Fruit fly (Drosophila melanogaster) S2 (cell line): Measurements from ENCODE around the gene Gabat.

Source experiments
- CG8478 ChIP-seq: fragments of >200 bp; optimal IDR thresholded peaks from 2 replicates; lab custom pipeline; 2018
- CTCF ChIP-seq, 2 experiments: fragments of >200 bp; optimal IDR thresholded peaks; 2 replicates each; lab custom pipeline; 2018

DNA sequence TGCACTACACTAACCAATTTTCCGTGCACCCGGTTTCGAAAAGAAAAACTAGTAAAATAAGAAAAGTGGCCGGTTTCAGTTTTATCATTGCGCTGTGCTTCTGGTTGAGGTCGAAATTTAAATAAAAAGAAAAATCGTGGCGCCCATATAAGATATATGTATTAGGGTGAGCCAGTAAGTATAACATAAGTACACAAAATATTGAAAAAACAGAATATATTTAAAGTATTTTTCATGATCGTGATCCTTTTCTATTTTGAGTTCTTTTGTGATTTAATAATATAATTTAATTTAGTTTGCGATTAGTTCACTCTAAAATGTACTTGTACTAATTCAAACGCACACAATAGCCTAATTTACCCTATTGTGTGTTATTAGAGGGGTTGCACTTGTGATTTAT lies 11.6 kb downstream of the Gabat start, which contains the start of gene Csas:
- no peak for TF ChIP-seq CTCF (optimal IDR thresholded peaks at IDR 0.05; lab: Kevin White, UChicago)
- no peak for TF ChIP-seq CG8478 (lab: Kevin White, UChicago)
